Worm (Caenorhabditis elegans) whole organism, young adult: ENCODE data around the gene F55E10.2.

Experiments
- C17E4.6 ChIP-seq: fragments of 200-800 bp; sonication (Bioruptor generic); IDR thresholded peaks from 2 replicates; pipeline ENCODE4 v1.3.6; 2022; ENCODE audit warnings: missing genetic modification reagents, missing genetic modification characterization, missing compliant biosample characterization
- F39B2.1 ChIP-seq: fragments of 200-800 bp; sonication (Bioruptor generic); IDR thresholded peaks from 2 replicates; pipeline ENCODE4 v1.3.6; 2022; ENCODE audit warnings: missing genetic modification reagents, missing genetic modification characterization, missing compliant biosample characterization
- K11D2.4 ChIP-seq: fragments of 200-800 bp; sonication (Bioruptor generic); IDR thresholded peaks from 2 replicates; pipeline ENCODE4 v1.3.6; 2022; ENCODE audit warnings: missing genetic modification reagents, missing genetic modification characterization, missing compliant biosample characterization
- Y53G8AR.9 ChIP-seq: fragments of 200-800 bp; sonication (Bioruptor generic); conservative IDR thresholded peaks from 2 replicates; pipeline ENCODE4 v1.3.6; 2022; ENCODE audit warnings: missing genetic modification reagents, missing genetic modification characterization, missing compliant biosample characterization
- Y56A3A.18 ChIP-seq: fragments of 200-800 bp; sonication (Bioruptor generic); IDR thresholded peaks from 2 replicates; pipeline ENCODE4 v1.3.6; 2022; ENCODE audit warnings: missing genetic modification reagents, missing genetic modification characterization, missing compliant biosample characterization
- ZK185.1 ChIP-seq: sonication (generic microtip); optimal IDR thresholded peaks from 2 replicates; lab custom pipeline; 2016; ENCODE audit warnings: mild to moderate bottlenecking, missing genetic modification characterization, missing compliant biosample characterization; ENCODE audit not compliant: poor library complexity, severe bottlenecking
- aptf-2 ChIP-seq: fragments of 200-800 bp; sonication (Bioruptor generic); conservative IDR thresholded peaks from 2 replicates; pipeline ENCODE4 v1.3.6; 2022; ENCODE audit warnings: missing genetic modification reagents, missing genetic modification characterization, missing compliant biosample characterization
- bed-2 ChIP-seq: fragments of 200-800 bp; sonication (Bioruptor generic); IDR thresholded peaks from 2 replicates; pipeline ENCODE4 v1.3.6; 2022; ENCODE audit warnings: missing genetic modification reagents, missing genetic modification characterization, missing compliant biosample characterization
- ceh-100 ChIP-seq: fragments of 200-800 bp; sonication (Bioruptor generic); IDR thresholded peaks from 2 replicates; pipeline ENCODE4 v1.3.6; 2022; ENCODE audit warnings: missing genetic modification reagents, missing genetic modification characterization, missing compliant biosample characterization
- ceh-27 ChIP-seq: fragments of 200-800 bp; sonication (Bioruptor generic); optimal IDR thresholded peaks from 2 replicates; lab custom pipeline; 2018; ENCODE audit warnings: mild to moderate bottlenecking, missing genetic modification characterization, moderate library complexity, missing compliant biosample characterization
- ceh-40 ChIP-seq: fragments of 200-800 bp; sonication (Bioruptor generic); IDR thresholded peaks from 2 replicates; pipeline ENCODE4 v1.3.6; 2022; ENCODE audit warnings: missing genetic modification characterization, missing compliant biosample characterization
- ceh-79 ChIP-seq: sonication (generic microtip); optimal IDR thresholded peaks from 2 replicates; lab custom pipeline; 2017; ENCODE audit warnings: mild to moderate bottlenecking, missing genetic modification characterization, missing compliant biosample characterization
- chd-7 ChIP-seq: sonication (generic microtip); optimal IDR thresholded peaks from 2 replicates; lab custom pipeline; 2016; ENCODE audit warnings: mild to moderate bottlenecking, missing genetic modification characterization, moderate library complexity, missing compliant biosample characterization
- dox-1 ChIP-seq: fragments of 200-800 bp; sonication (Bioruptor generic); IDR thresholded peaks from 2 replicates; pipeline ENCODE4 v1.3.6; 2022; ENCODE audit warnings: missing genetic modification reagents, missing genetic modification characterization, missing compliant biosample characterization
- egl-18 ChIP-seq: fragments of 200-800 bp; sonication (Bioruptor generic); IDR thresholded peaks from 2 replicates; pipeline ENCODE4 v1.3.6; 2022; ENCODE audit warnings: missing genetic modification reagents, missing genetic modification characterization, missing compliant biosample characterization
- egrh-3 ChIP-seq: fragments of 200-800 bp; sonication (Bioruptor generic); IDR thresholded peaks from 2 replicates; pipeline ENCODE4 v1.3.6; 2022; ENCODE audit warnings: missing genetic modification reagents, missing genetic modification characterization, missing compliant biosample characterization
- ekl-4 ChIP-seq: fragments of 200-800 bp; sonication (Bioruptor generic); IDR thresholded peaks from 2 replicates; pipeline ENCODE4 v1.3.6; 2022; ENCODE audit warnings: missing genetic modification reagents, missing genetic modification characterization, missing compliant biosample characterization
- ets-4 ChIP-seq: fragments of 200-800 bp; sonication (Bioruptor generic); optimal IDR thresholded peaks from 2 replicates; lab custom pipeline; 2018; ENCODE audit warnings: mild to moderate bottlenecking, missing genetic modification characterization, missing compliant biosample characterization
- gei-17 ChIP-seq: fragments of 200-800 bp; sonication (Bioruptor generic); optimal IDR thresholded peaks from 2 replicates; lab custom pipeline; 2018; ENCODE audit warnings: mild to moderate bottlenecking, missing genetic modification characterization, missing compliant biosample characterization
- hlh-26 ChIP-seq: fragments of 200-800 bp; sonication (Bioruptor generic); conservative IDR thresholded peaks from 2 replicates; pipeline ENCODE4 v1.3.6; 2022; ENCODE audit warnings: missing genetic modification reagents, missing genetic modification characterization, missing compliant biosample characterization
- hmg-1.2 ChIP-seq: fragments of 200-800 bp; sonication (Bioruptor generic); IDR thresholded peaks from 2 replicates; pipeline ENCODE4 v1.3.6; 2022; ENCODE audit warnings: missing genetic modification reagents, missing genetic modification characterization, missing compliant biosample characterization
- hmg-20 ChIP-seq: fragments of 200-800 bp; sonication (Bioruptor generic); IDR thresholded peaks from 2 replicates; pipeline ENCODE4 v1.3.6; 2022; ENCODE audit warnings: missing genetic modification reagents, missing genetic modification characterization, missing compliant biosample characterization
- hrde-1 ChIP-seq: sonication (generic microtip); optimal IDR thresholded peaks from 2 replicates; lab custom pipeline; 2016; ENCODE audit warnings: missing genetic modification characterization, mild to moderate bottlenecking, missing compliant biosample characterization, moderate library complexity, missing genotype, missing genetic modification reagents, borderline replicate concordance
- hsf-1 ChIP-seq: fragments of 200-800 bp; sonication (Bioruptor generic); IDR thresholded peaks from 2 replicates; pipeline ENCODE4 v1.3.6; 2022; ENCODE audit warnings: missing genetic modification reagents, missing genetic modification characterization, missing compliant biosample characterization
- lin-26 ChIP-seq: fragments of 200-800 bp; sonication (Bioruptor generic); IDR thresholded peaks from 2 replicates; pipeline ENCODE4 v1.3.6; 2022; ENCODE audit warnings: missing genetic modification reagents, missing genetic modification characterization, missing compliant biosample characterization
- lin-35 ChIP-seq, 3 experiments: fragments of 150-350 bp in 2 of 3; sonication (generic microtip) in 1 of 3; optimal IDR thresholded peaks; 2 replicates each; lab custom pipeline; 2014 to 2018; ENCODE audit warnings: missing biosample characterization in 3 of 3, missing genetic modification characterization in 3 of 3, missing genetic modification reagents in 3 of 3
- lsy-27 ChIP-seq: sonication (generic microtip); optimal IDR thresholded peaks from 2 replicates; lab custom pipeline; 2017; ENCODE audit warnings: missing genetic modification characterization, mild to moderate bottlenecking, missing compliant biosample characterization, antibody characterized with exemption, missing genotype, borderline replicate concordance; ENCODE audit not compliant: insufficient read depth
- madf-3 ChIP-seq: fragments of 200-800 bp; sonication (Bioruptor generic); IDR thresholded peaks from 2 replicates; pipeline ENCODE4 v1.3.6; 2022; ENCODE audit warnings: missing genetic modification reagents, missing genetic modification characterization, missing compliant biosample characterization
- madf-6 ChIP-seq: fragments of 200-800 bp; sonication (Bioruptor generic); IDR thresholded peaks from 2 replicates; pipeline ENCODE4 v1.3.6; 2022; ENCODE audit warnings: missing genetic modification reagents, missing genetic modification characterization, missing compliant biosample characterization
- mcd-1 ChIP-seq: fragments of 200-800 bp; sonication (Bioruptor generic); IDR thresholded peaks from 2 replicates; pipeline ENCODE4 v1.3.6; 2022; ENCODE audit warnings: missing genetic modification reagents, missing genetic modification characterization, missing compliant biosample characterization
- mel-28 ChIP-seq: sonication (generic microtip); optimal IDR thresholded peaks from 2 replicates; lab custom pipeline; 2016; ENCODE audit warnings: borderline replicate concordance, mild to moderate bottlenecking, missing genetic modification characterization, missing compliant biosample characterization
- mxl-1 ChIP-seq: sonication (generic microtip); optimal IDR thresholded peaks from 2 replicates; lab custom pipeline; 2016; ENCODE audit warnings: missing genetic modification characterization, missing compliant biosample characterization
- nhr-90 ChIP-seq: sonication (generic microtip); optimal IDR thresholded peaks from 2 replicates; lab custom pipeline; 2016; ENCODE audit warnings: missing genotype, mild to moderate bottlenecking, missing genetic modification characterization, missing compliant biosample characterization
- pha-4 ChIP-seq: fragments of 150-350 bp; sonication (generic microtip); optimal IDR thresholded peaks from 2 replicates; lab custom pipeline; 2014; ENCODE audit warnings: missing biosample characterization, missing genetic modification reagents, missing genetic modification characterization
- sdz-38 ChIP-seq: sonication (generic microtip); optimal IDR thresholded peaks from 2 replicates; lab custom pipeline; 2016; ENCODE audit warnings: missing genotype, missing genetic modification characterization, missing compliant biosample characterization
- snpc-1.1 ChIP-seq: sonication (generic microtip); optimal IDR thresholded peaks from 2 replicates; lab custom pipeline; 2017; ENCODE audit warnings: missing genetic modification characterization, mild to moderate bottlenecking, missing compliant biosample characterization, antibody characterized with exemption, moderate library complexity, missing genotype, missing genetic modification reagents; ENCODE audit not compliant: insufficient read depth
- snpc-4 ChIP-seq, 5 experiments: fragments of 150-350 bp in 1 of 5; sonication (generic microtip) in 4 of 5; optimal IDR thresholded peaks; 2 replicates each; lab custom pipeline; 2014 to 2018; ENCODE audit warnings: missing genetic modification characterization in 5 of 5, missing biosample characterization in 3 of 5, antibody characterized with exemption in 2 of 5, mild to moderate bottlenecking in 2 of 5, missing compliant biosample characterization in 2 of 5, missing genotype in 2 of 5, moderate library complexity in 2 of 5, missing genetic modification reagents in 1 of 5
- somi-1 ChIP-seq: fragments of 200-800 bp; sonication (Bioruptor generic); optimal IDR thresholded peaks from 2 replicates; lab custom pipeline; 2018; ENCODE audit warnings: mild to moderate bottlenecking, missing genetic modification characterization, missing compliant biosample characterization
- tbp1 ChIP-seq: fragments of 200-800 bp; sonication (Bioruptor generic); optimal IDR thresholded peaks from 2 replicates; lab custom pipeline; 2018; ENCODE audit warnings: mild to moderate bottlenecking, missing genetic modification characterization, missing compliant biosample characterization
- tbx-9 ChIP-seq: sonication (generic microtip); optimal IDR thresholded peaks from 2 replicates; lab custom pipeline; 2016; ENCODE audit warnings: borderline replicate concordance, missing genetic modification characterization, inconsistent platforms, missing compliant biosample characterization
- unc-130 ChIP-seq: sonication (generic microtip); optimal IDR thresholded peaks from 2 replicates; lab custom pipeline; 2016; ENCODE audit warnings: missing genetic modification reagents, missing genetic modification characterization, missing compliant biosample characterization
- zim-3 ChIP-seq: sonication (generic microtip); optimal IDR thresholded peaks from 2 replicates; lab custom pipeline; 2017; ENCODE audit warnings: mild to moderate bottlenecking, missing genetic modification characterization, moderate library complexity, missing compliant biosample characterization
- ztf-18 ChIP-seq: sonication (generic microtip); optimal IDR thresholded peaks from 2 replicates; lab custom pipeline; 2016; ENCODE audit warnings: missing genotype, mild to moderate bottlenecking, missing genetic modification characterization, missing compliant biosample characterization
- ztf-26 ChIP-seq: sonication (generic microtip); optimal IDR thresholded peaks from 2 replicates; lab custom pipeline; 2017; ENCODE audit warnings: missing genetic modification characterization, missing compliant biosample characterization
- ztf-6 ChIP-seq: fragments of 200-800 bp; sonication (Bioruptor generic); IDR thresholded peaks from 2 replicates; pipeline ENCODE4 v1.3.6; 2022; ENCODE audit warnings: missing genetic modification reagents, missing genetic modification characterization, missing compliant biosample characterization

F55E10.2 gene

ce11 chrX:8386068-8386851 lies 45.8 kb downstream of the F55E10.2 start (continued):
- TF ChIP-seq ceh-100 (no peak), bed-2 (GFP tag; lab: Robert Waterston, UW) (no peak), ztf-6 (GFP tag; lab: Robert Waterston, UW) (no peak), lsy-27 (tag; lab: Kevin White, UChicago) (no peak), ceh-27 (GFP tag; lab: Kevin White, UChicago) (no peak), lin-26 (peak; percentile 85), lin-35 (GFP tag; optimal IDR thresholded peaks at IDR 0.05; lab: Kevin White, UChicago) (peak in 1 of 3 experiments; percentile 75), dox-1 (GFP tag; lab: Robert Waterston, UW) (peak; percentile 65), Y56A3A.18 (GFP tag; lab: Robert Waterston, UW) (no peak), nhr-90 (no peak), hlh-26 (no peak), mel-28 (tag; lab: Kevin White, UChicago) (no peak), gei-17 (GFP tag; lab: Kevin White, UChicago) (no peak), pha-4 (no peak), unc-130 (GFP tag; lab: Kevin White, UChicago) (no peak), ets-4 (GFP tag; lab: Kevin White, UChicago) (no peak), hsf-1 (GFP tag; lab: Robert Waterston, UW) (no peak), madf-6 (peak; percentile 48; the same call in 1 of the 2 replicates), mxl-1 (tag; lab: Kevin White, UChicago) (peak; percentile 33), tbx-9 (tag; lab: Kevin White, UChicago) (no peak), C17E4.6 (GFP tag; lab: Robert Waterston, UW) (no peak), chd-7 (tag; lab: Kevin White, UChicago) (peak; percentile 54), zim-3 (tag; lab: Kevin White, UChicago) (peak; percentile 55), egl-18 (GFP tag; lab: Robert Waterston, UW) (no peak), hrde-1 (tag; lab: Kevin White, UChicago) (no peak), mcd-1 (0 out of 2 replicates have a peak, but pooled peaks have one; percentile 9), Y53G8AR.9 (GFP tag; lab: Robert Waterston, UW) (no peak), madf-3 (GFP tag; lab: Robert Waterston, UW) (no peak), F39B2.1 (GFP tag; lab: Robert Waterston, UW) (no peak), ekl-4 (GFP tag; lab: Robert Waterston, UW) (peak; percentile 43; the same call in 1 of the 2 replicates), snpc-4 (GFP tag; optimal IDR thresholded peaks at IDR 0.05; lab: Kevin White, UChicago) (peak; percentile 39), snpc-4 (tag; optimal IDR thresholded peaks at IDR 0.05; lab: Kevin White, UChicago) (peak in 2 of 4 experiments; percentile 17 to 31), tbp1 (GFP tag; lab: Kevin White, UChicago) (peak; percentile 95), aptf-2 (GFP tag; lab: Robert Waterston, UW) (no peak), ztf-26 (tag; lab: Kevin White, UChicago) (peak; percentile 7), ceh-40 (GFP tag; lab: Robert Waterston, UW) (peak; percentile 78; the same call in 1 of the 2 replicates), ceh-79 (no peak), K11D2.4 (peak; percentile 64), egrh-3 (GFP tag; lab: Robert Waterston, UW) (peak; percentile 30), sdz-38 (tag; lab: Kevin White, UChicago) (no peak), snpc-1.1 (tag; lab: Kevin White, UChicago) (peak; percentile 43), hmg-20 (no peak), hmg-1.2 (GFP tag; lab: Robert Waterston, UW) (peak; percentile 78), ztf-18 (peak; percentile 20), ZK185.1 (tag; lab: Kevin White, UChicago) (peak; percentile 44), somi-1 (GFP tag; lab: Kevin White, UChicago) (peak; percentile 18)
